Worm (Caenorhabditis elegans): Measurements from ENCODE around the gene C53A5.13.

C53A5.13 gene

DNA sequence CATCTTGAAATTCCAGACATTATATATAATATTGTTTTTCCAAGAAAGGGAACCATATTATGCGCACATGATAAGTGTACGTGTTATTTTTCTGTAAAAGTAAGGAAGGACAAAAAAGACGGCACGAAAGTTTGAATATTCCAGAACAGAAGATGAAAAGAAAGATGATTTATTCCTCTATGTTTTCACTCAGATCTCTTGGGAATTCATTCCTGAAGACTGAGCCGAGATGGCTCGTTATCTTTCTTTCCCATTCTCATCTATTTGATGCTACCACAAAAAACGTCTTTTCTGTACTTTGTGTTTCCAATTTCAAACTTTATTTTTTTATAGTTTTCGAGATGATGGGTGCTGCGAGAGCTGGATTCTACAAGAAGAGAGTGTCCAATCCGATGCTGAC lies 57.1 kb downstream of the C53A5.13 start:
- no peak for TF ChIP-seq mab-5 (tag; optimal IDR thresholded peaks at IDR 0.05)
- TF ChIP-seq elt-1 (tag; optimal IDR thresholded peaks at IDR 0.05; ENCODE audit: borderline replicate concordance, insufficient read depth) = no peak
- no peak for TF ChIP-seq nhr-28 (tag; optimal IDR thresholded peaks at IDR 0.05)
- no peak for TF ChIP-seq nhr-237 (tag; optimal IDR thresholded peaks at IDR 0.05)
- no peak for TF ChIP-seq mls-2 (tag; optimal IDR thresholded peaks at IDR 0.05)
- TF ChIP-seq M03D4.4 (tag; optimal IDR thresholded peaks at IDR 0.05) = no peak
- no peak for TF ChIP-seq flh-1 (GFP tag; optimal IDR thresholded peaks at IDR 0.05)
- TF ChIP-seq lin-32 (GFP tag; optimal IDR thresholded peaks at IDR 0.05) = no peak
- no peak for TF ChIP-seq sem-2 (GFP tag; optimal IDR thresholded peaks at IDR 0.05)
- TF ChIP-seq mep-1 (tag; optimal IDR thresholded peaks at IDR 0.05) = no peak
